Worm (Caenorhabditis elegans) whole organism, L3 larva: ENCODE measurements around the gene nas-27.

Source experiments
- ZK546.5 ChIP-seq: sonication (generic microtip); optimal IDR thresholded peaks from 2 replicates; lab custom pipeline; 2017; ENCODE audit warnings: missing biosample characterization, missing genetic modification characterization
- aly-2 ChIP-seq: fragments of 150-350 bp; optimal IDR thresholded peaks from 2 replicates; lab custom pipeline; 2014; ENCODE audit warnings: missing biosample characterization, missing genetic modification characterization
- ama-1 ChIP-seq: fragments of 150-350 bp; optimal IDR thresholded peaks from 2 replicates; lab custom pipeline; 2018
- ceh-16 ChIP-seq: sonication (generic microtip); optimal IDR thresholded peaks from 2 replicates; lab custom pipeline; 2017; ENCODE audit warnings: missing biosample characterization, missing genetic modification characterization
- ceh-28 ChIP-seq: fragments of 150-350 bp; optimal IDR thresholded peaks from 2 replicates; lab custom pipeline; 2014; ENCODE audit warnings: missing biosample characterization, missing genetic modification reagents, missing genetic modification characterization
- ceh-82 ChIP-seq: fragments of 150-350 bp; optimal IDR thresholded peaks from 2 replicates; lab custom pipeline; 2014; ENCODE audit warnings: missing biosample characterization, missing genetic modification characterization
- ceh-9 ChIP-seq: sonication (generic microtip); optimal IDR thresholded peaks from 2 replicates; lab custom pipeline; 2018; ENCODE audit warnings: missing biosample characterization, missing genetic modification characterization
- elt-1 ChIP-seq: fragments of 150-350 bp; optimal IDR thresholded peaks from 2 replicates; lab custom pipeline; 2014; ENCODE audit warnings: missing biosample characterization, missing genetic modification characterization
- elt-2 ChIP-seq: sonication (generic microtip); optimal IDR thresholded peaks from 2 replicates; lab custom pipeline; 2016; ENCODE audit warnings: missing genetic modification reagents, mild to moderate bottlenecking, missing genetic modification characterization, missing compliant biosample characterization
- elt-3 ChIP-seq, 3 experiments: fragments of 150-350 bp in 1 of 3; sonication (generic microtip) in 2 of 3; optimal IDR thresholded peaks; 2 replicates in 2 of 3; 4 replicates in 1 of 3; lab custom pipeline; 2014 to 2017; ENCODE audit warnings: missing biosample characterization in 3 of 3, missing genetic modification characterization in 3 of 3
- fos-1 ChIP-seq: fragments of 150-350 bp; optimal IDR thresholded peaks from 2 replicates; lab custom pipeline; 2014; ENCODE audit warnings: missing biosample characterization, missing genetic modification characterization
- hmg-11 ChIP-seq: sonication (generic microtip); optimal IDR thresholded peaks from 2 replicates; lab custom pipeline; 2016; ENCODE audit warnings: missing genetic modification characterization, missing compliant biosample characterization
- jun-1 ChIP-seq: fragments of 150-350 bp; optimal IDR thresholded peaks from 2 replicates; lab custom pipeline; 2014; ENCODE audit warnings: missing biosample characterization, missing genetic modification reagents, missing genetic modification characterization
- lin-39 ChIP-seq: fragments of 150-350 bp; optimal IDR thresholded peaks from 2 replicates; lab custom pipeline; 2018; ENCODE audit warnings: missing biosample characterization, missing genetic modification reagents, missing genetic modification characterization
- lsy-12 ChIP-seq: sonication (generic microtip); optimal IDR thresholded peaks from 2 replicates; lab custom pipeline; 2016; ENCODE audit warnings: mild to moderate bottlenecking, missing genetic modification characterization, missing compliant biosample characterization
- mdl-1 ChIP-seq: fragments of 150-350 bp; optimal IDR thresholded peaks from 2 replicates; lab custom pipeline; 2014; ENCODE audit warnings: missing biosample characterization, missing genetic modification characterization
- mml-1 ChIP-seq: fragments of 150-350 bp; sonication (generic microtip); optimal IDR thresholded peaks from 3 replicates; lab custom pipeline; 2014; ENCODE audit warnings: missing biosample characterization, missing genetic modification characterization
- nfya-1 ChIP-seq: sonication (generic microtip); optimal IDR thresholded peaks from 2 replicates; lab custom pipeline; 2017; ENCODE audit warnings: missing genetic modification characterization, mild to moderate bottlenecking, missing compliant biosample characterization, antibody characterized with exemption, moderate library complexity; ENCODE audit not compliant: insufficient read depth
- nhr-11 ChIP-seq: fragments of 150-350 bp; optimal IDR thresholded peaks from 2 replicates; lab custom pipeline; 2014; ENCODE audit warnings: missing biosample characterization, missing genetic modification characterization
- nhr-23 ChIP-seq: fragments of 150-350 bp; optimal IDR thresholded peaks from 2 replicates; lab custom pipeline; 2014; ENCODE audit warnings: missing biosample characterization, missing genetic modification reagents, missing genetic modification characterization
- nhr-237 ChIP-seq: fragments of 150-350 bp; optimal IDR thresholded peaks from 2 replicates; lab custom pipeline; 2014; ENCODE audit warnings: missing biosample characterization, missing genetic modification characterization
- nhr-25 ChIP-seq: sonication (generic microtip); optimal IDR thresholded peaks from 2 replicates; lab custom pipeline; 2017; ENCODE audit warnings: missing biosample characterization, missing genetic modification characterization
- nhr-43 ChIP-seq: sonication (generic microtip); optimal IDR thresholded peaks from 2 replicates; lab custom pipeline; 2016; ENCODE audit warnings: mild to moderate bottlenecking, missing genetic modification characterization, missing compliant biosample characterization; ENCODE audit not compliant: poor library complexity, severe bottlenecking
- nhr-67 ChIP-seq: fragments of 150-350 bp; optimal IDR thresholded peaks from 2 replicates; lab custom pipeline; 2014; ENCODE audit warnings: missing biosample characterization, missing genetic modification characterization
- nhr-76 ChIP-seq: fragments of 150-350 bp; sonication (generic microtip); optimal IDR thresholded peaks from 5 replicates; lab custom pipeline; 2014; ENCODE audit warnings: missing biosample characterization, missing genetic modification characterization
- pha-4 ChIP-seq: fragments of 150-350 bp; optimal IDR thresholded peaks from 2 replicates; lab custom pipeline; 2014; ENCODE audit warnings: missing biosample characterization, missing genetic modification reagents, missing genetic modification characterization
- sea-2 ChIP-seq: fragments of 150-350 bp; sonication (generic microtip); optimal IDR thresholded peaks from 4 replicates; lab custom pipeline; 2014; ENCODE audit warnings: missing biosample characterization, missing genetic modification reagents, missing genetic modification characterization
- skn-1 ChIP-seq: fragments of 150-350 bp; optimal IDR thresholded peaks from 2 replicates; lab custom pipeline; 2014; ENCODE audit warnings: missing biosample characterization, missing genetic modification characterization
- snpc-4 ChIP-seq: fragments of 150-350 bp; optimal IDR thresholded peaks from 2 replicates; lab custom pipeline; 2014; ENCODE audit warnings: missing biosample characterization, missing genetic modification characterization
- tbx-2 ChIP-seq: sonication (generic microtip); optimal IDR thresholded peaks from 2 replicates; lab custom pipeline; 2016; ENCODE audit warnings: mild to moderate bottlenecking, missing genetic modification characterization, missing compliant biosample characterization
- unc-39 ChIP-seq: sonication (generic microtip); optimal IDR thresholded peaks from 4 replicates; lab custom pipeline; 2017; ENCODE audit warnings: missing biosample characterization, missing genetic modification characterization
- unc-62 ChIP-seq: fragments of 150-350 bp; sonication (generic microtip); optimal IDR thresholded peaks from 4 replicates; lab custom pipeline; 2014; ENCODE audit warnings: missing biosample characterization, missing genetic modification reagents, missing genetic modification characterization
- zag-1 ChIP-seq: fragments of 150-350 bp; optimal IDR thresholded peaks from 2 replicates; lab custom pipeline; 2014; ENCODE audit warnings: missing biosample characterization, missing genetic modification characterization
- ztf-11 ChIP-seq: fragments of 150-350 bp; optimal IDR thresholded peaks from 2 replicates; lab custom pipeline; 2014; ENCODE audit warnings: missing biosample characterization, missing genetic modification characterization
- ztf-4 ChIP-seq: fragments of 150-350 bp; optimal IDR thresholded peaks from 2 replicates; lab custom pipeline; 2014; ENCODE audit warnings: missing biosample characterization, missing genetic modification characterization

Gene nas-27

ce11 chrII:1132750-1133149, 46.4 kb downstream of the nas-27 start:
- TF ChIP-seq nhr-23 (tag; lab: Kevin White, UChicago) (no peak), nhr-11 (no peak), aly-2 (tag; lab: Kevin White, UChicago) (no peak), nfya-1 (tag; lab: Kevin White, UChicago) (no peak), mdl-1 (tag; lab: Kevin White, UChicago) (no peak), tbx-2 (no peak), ztf-11 (tag; lab: Kevin White, UChicago) (no peak), skn-1 (no peak), unc-39 (tag; lab: Kevin White, UChicago) (no peak), nhr-67 (tag; lab: Kevin White, UChicago) (no peak), snpc-4 (tag; lab: Kevin White, UChicago) (no peak), nhr-76 (tag; lab: Kevin White, UChicago) (no peak), elt-3 (tag; optimal IDR thresholded peaks at IDR 0.05; lab: Kevin White, UChicago) (no peak), zag-1 (tag; lab: Kevin White, UChicago) (no peak)

ce11 chrII:1131821-1132220, 47.3 kb downstream of the nas-27 start:
- TF ChIP-seq ztf-4 (tag; lab: Kevin White, UChicago) (no peak), nhr-76 (tag; lab: Kevin White, UChicago) (no peak), nhr-67 (tag; lab: Kevin White, UChicago) (no peak), jun-1 (no peak), zag-1 (tag; lab: Kevin White, UChicago) (no peak), ceh-9 (no peak), elt-1 (tag; lab: Kevin White, UChicago) (no peak), ceh-82 (no peak), pha-4 (tag; lab: Kevin White, UChicago) (no peak), sea-2 (GFP tag; lab: Kevin White, UChicago) (no peak), nhr-23 (tag; lab: Kevin White, UChicago) (no peak), nhr-237 (no peak)

ce11 chrII:1131367-1131766, 47.8 kb downstream of the nas-27 start:
- TF ChIP-seq lsy-12 (tag; lab: Kevin White, UChicago) (no peak), snpc-4 (tag; lab: Kevin White, UChicago) (no peak), unc-39 (tag; lab: Kevin White, UChicago) (no peak), ama-1 (lab: Kevin White, UChicago) (no peak)

ce11 chrII:1130241-1130640, 48.9 kb downstream of the nas-27 start:
- TF ChIP-seq aly-2 (tag; lab: Kevin White, UChicago), result no peak
- TF ChIP-seq fos-1 (tag; lab: Kevin White, UChicago), result no peak
- TF ChIP-seq ceh-28 (tag; lab: Kevin White, UChicago), result no peak
- no peak for TF ChIP-seq elt-3 (tag; optimal IDR thresholded peaks at IDR 0.05; lab: Kevin White, UChicago)
- no peak for TF ChIP-seq mml-1 (tag; lab: Kevin White, UChicago)
- TF ChIP-seq unc-62 (GFP tag; lab: Kevin White, UChicago), result no peak
- TF ChIP-seq ceh-9, result no peak
- no peak for TF ChIP-seq elt-1 (tag; lab: Kevin White, UChicago)
- TF ChIP-seq nhr-237, result no peak
- TF ChIP-seq pha-4 (tag; lab: Kevin White, UChicago), result no peak
- TF ChIP-seq nhr-23 (tag; lab: Kevin White, UChicago), result no peak
- TF ChIP-seq ama-1 (lab: Kevin White, UChicago), result no peak
- no peak for TF ChIP-seq elt-2 (tag; lab: Kevin White, UChicago)

- no peak for TF ChIP-seq nhr-237
- no peak for TF ChIP-seq skn-1
- TF ChIP-seq zag-1 (tag; lab: Kevin White, UChicago), result no peak
- no peak for TF ChIP-seq ztf-11 (tag; lab: Kevin White, UChicago)
- no peak for TF ChIP-seq ztf-4 (tag; lab: Kevin White, UChicago)
- TF ChIP-seq elt-2 (tag; lab: Kevin White, UChicago), result no peak
- TF ChIP-seq lin-39 (tag; lab: Kevin White, UChicago), result no peak
- TF ChIP-seq, all 47 proteins: peak for 0
Observed at ce11 chrII:1127676-1128075, 51.4 kb downstream of the nas-27 start, which contains the start of gene taf-6.1. taf-6.1 (plus strand) TSS chrII:1127976.

ce11 chrII:1126472-1126871, 52.7 kb downstream of the nas-27 start:
- TF ChIP-seq ama-1 (lab: Kevin White, UChicago) (no peak), ztf-4 (tag; lab: Kevin White, UChicago) (no peak), nhr-25 (tag; lab: Kevin White, UChicago) (no peak), aly-2 (tag; lab: Kevin White, UChicago) (no peak), ZK546.5 (tag; lab: Kevin White, UChicago) (no peak), snpc-4 (tag; lab: Kevin White, UChicago) (no peak), hmg-11 (tag; lab: Kevin White, UChicago) (no peak), nhr-67 (tag; lab: Kevin White, UChicago) (no peak), elt-2 (tag; lab: Kevin White, UChicago) (no peak), nhr-43 (tag; lab: Kevin White, UChicago) (no peak), ceh-16 (no peak)
- TF ChIP-seq, all 47 proteins: peak for 0
